Fruit fly (Drosophila melanogaster): ENCODE data around the gene CG13919.

Gene CG13919

DNA sequence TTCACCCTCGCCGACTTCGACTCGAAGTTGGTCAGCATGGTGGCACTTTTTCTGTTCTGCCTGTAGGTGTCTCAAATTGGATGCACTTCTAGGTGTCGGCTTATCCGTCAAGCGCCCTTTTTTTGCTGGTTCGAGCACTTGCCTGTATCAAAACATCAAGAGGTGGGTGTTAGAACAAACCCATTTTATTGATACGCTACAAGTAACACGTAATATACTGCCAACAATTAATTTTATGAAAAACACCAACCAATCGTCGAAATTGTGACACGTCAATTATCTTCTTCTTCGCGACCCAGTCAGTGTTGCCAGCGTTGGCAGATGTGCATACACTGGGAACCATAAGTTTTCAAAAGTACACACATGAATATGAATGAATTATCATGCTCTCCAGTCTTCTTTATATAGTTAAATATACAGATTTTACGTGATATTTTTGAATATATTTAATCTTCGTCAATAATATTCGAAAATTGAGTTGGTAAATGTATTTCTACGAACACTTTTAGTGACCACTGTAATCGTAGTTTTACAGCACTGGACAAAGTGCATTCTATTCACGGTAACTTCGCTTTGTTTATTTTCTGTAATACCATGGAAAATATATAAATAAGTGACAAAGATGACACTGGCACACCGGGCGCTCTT, at the start of gene CG13919, which contains the start of gene alphaCOP (continued):
- peak; percentile 87 for TF ChIP-seq peb (GFP tag; IDR thresholded peaks at IDR 0.05)
- peak; percentile 98 for TF ChIP-seq nmo (GFP tag; optimal IDR thresholded peaks at IDR 0.05)
- TF ChIP-seq CG15269 (tag; optimal IDR thresholded peaks at IDR 0.05), result peak; percentile 97
- TF ChIP-seq chn (GFP tag; optimal IDR thresholded peaks at IDR 0.05), result peak; percentile 96
- 0 out of 3 replicates have a peak, but pooled peaks have one; percentile 38 for TF ChIP-seq CG34224 (GFP tag; IDR thresholded peaks at IDR 0.05; ENCODE audit: partially characterized antibody)
- TF ChIP-seq Hr39 (optimal IDR thresholded peaks at IDR 0.05), result peak; percentile 23
- TF ChIP-seq kni (GFP tag; optimal IDR thresholded peaks at IDR 0.05), result peak; percentile 67
- peak; percentile 89 for TF ChIP-seq repo (GFP tag; optimal IDR thresholded peaks at IDR 0.05)
- TF ChIP-seq dmrt11E (tag; optimal IDR thresholded peaks at IDR 0.05), result peak; percentile 97
- peak; percentile 79 for TF ChIP-seq CG10959 (GFP tag; IDR thresholded peaks at IDR 0.05)
- TF ChIP-seq CG9609 (GFP tag; optimal IDR thresholded peaks at IDR 0.05), result peak; percentile 88
- peak; percentile 87 for TF ChIP-seq CG7357 (GFP tag; IDR thresholded peaks at IDR 0.05)
- peak; percentile 98 for TF ChIP-seq Rfx (GFP tag; IDR thresholded peaks at IDR 0.05)
- peak; percentile 89 for TF ChIP-seq CG3838 (GFP tag; optimal IDR thresholded peaks at IDR 0.05)
- no peak for TF ChIP-seq amos (GFP tag; IDR thresholded peaks at IDR 0.05; ENCODE audit: partially characterized antibody)
- TF ChIP-seq CG14667 (GFP tag; IDR thresholded peaks at IDR 0.05), result peak; percentile 95
- TF ChIP-seq vfl (GFP tag; optimal IDR thresholded peaks at IDR 0.05), result peak; percentile 94
- TF ChIP-seq CG13775 (GFP tag; optimal IDR thresholded peaks at IDR 0.05), result peak; percentile 96
- TF ChIP-seq Doc3 (GFP tag; IDR thresholded peaks at IDR 0.05; ENCODE audit: partially characterized antibody), result no peak
- peak; percentile 94 for TF ChIP-seq CG7556 (GFP tag; optimal IDR thresholded peaks at IDR 0.05)
- peak; percentile 97 for TF ChIP-seq Aef1 (GFP tag; IDR thresholded peaks at IDR 0.05)
- peak; percentile 65 for TF ChIP-seq CG31365 (tag; optimal IDR thresholded peaks at IDR 0.05)
- peak; percentile 91 for TF ChIP-seq CG3281 (GFP tag; optimal IDR thresholded peaks at IDR 0.05)
- TF ChIP-seq tx (GFP tag; optimal IDR thresholded peaks at IDR 0.05), result peak; percentile 88
- peak; percentile 97 for TF ChIP-seq CG6689 (GFP tag; IDR thresholded peaks at IDR 0.05)
- peak; percentile 83 for TF ChIP-seq eyg (GFP tag; optimal IDR thresholded peaks at IDR 0.05)
- peak; percentile 32 for TF ChIP-seq pfk (GFP tag; optimal IDR thresholded peaks at IDR 0.05)
- TF ChIP-seq tin (GFP tag; optimal IDR thresholded peaks at IDR 0.05), result peak; percentile 93
- TF ChIP-seq Poxn (GFP tag; IDR thresholded peaks at IDR 0.05), result peak; percentile 92
- TF ChIP-seq CG12659 (GFP tag; optimal IDR thresholded peaks at IDR 0.05), result peak; percentile 98
- 0 out of 2 replicates have a peak, but pooled peaks have one; percentile 18 for TF ChIP-seq hbn (GFP tag; IDR thresholded peaks at IDR 0.05; ENCODE audit: partially characterized antibody)
- TF ChIP-seq CG2129 (GFP tag; IDR thresholded peaks at IDR 0.05; ENCODE audit: partially characterized antibody), result no peak
- TF ChIP-seq chif (GFP tag; optimal IDR thresholded peaks at IDR 0.05), result peak; percentile 91 to 96
- TF ChIP-seq vnd (GFP tag; IDR thresholded peaks at IDR 0.05; ENCODE audit: partially characterized antibody), result no peak
- peak; percentile 88 for TF ChIP-seq Lhr (GFP tag; optimal IDR thresholded peaks at IDR 0.05)
- peak; percentile 95 for TF ChIP-seq CG3065 (GFP tag; optimal IDR thresholded peaks at IDR 0.05)
- TF ChIP-seq pzg (GFP tag; optimal IDR thresholded peaks at IDR 0.05), result peak; percentile 55
- TF ChIP-seq GATAe (GFP tag; conservative IDR thresholded peaks at IDR 0.05), result peak; percentile 94
- peak; percentile 91 for TF ChIP-seq CG12744 (GFP tag; optimal IDR thresholded peaks at IDR 0.05)
- peak; percentile 96 for TF ChIP-seq Hmr (GFP tag; optimal IDR thresholded peaks at IDR 0.05)
- TF ChIP-seq CG16815 (GFP tag; optimal IDR thresholded peaks at IDR 0.05), result peak; percentile 95
- TF ChIP-seq CG9727 (GFP tag; optimal IDR thresholded peaks at IDR 0.05), result peak; percentile 98
- peak; percentile 60 for TF ChIP-seq p53 (GFP tag; optimal IDR thresholded peaks at IDR 0.05)
- TF ChIP-seq Vsx1 (GFP tag; optimal IDR thresholded peaks at IDR 0.05), result peak; percentile 87
- TF ChIP-seq sna (GFP tag; IDR thresholded peaks at IDR 0.05; ENCODE audit: partially characterized antibody), result no peak
- peak; percentile 54 for TF ChIP-seq Sry-δ (GFP tag; optimal IDR thresholded peaks at IDR 0.05)
- peak; percentile 94 for TF ChIP-seq CG31224 (GFP tag; IDR thresholded peaks at IDR 0.05)
- TF ChIP-seq Nf-YC (tag; optimal IDR thresholded peaks at IDR 0.05), result peak; percentile 85
- TF ChIP-seq maf-S (GFP tag; optimal IDR thresholded peaks at IDR 0.05), result peak; percentile 91
